Fruit fly (Drosophila melanogaster): ENCODE data around the gene CG11892.

DNA sequence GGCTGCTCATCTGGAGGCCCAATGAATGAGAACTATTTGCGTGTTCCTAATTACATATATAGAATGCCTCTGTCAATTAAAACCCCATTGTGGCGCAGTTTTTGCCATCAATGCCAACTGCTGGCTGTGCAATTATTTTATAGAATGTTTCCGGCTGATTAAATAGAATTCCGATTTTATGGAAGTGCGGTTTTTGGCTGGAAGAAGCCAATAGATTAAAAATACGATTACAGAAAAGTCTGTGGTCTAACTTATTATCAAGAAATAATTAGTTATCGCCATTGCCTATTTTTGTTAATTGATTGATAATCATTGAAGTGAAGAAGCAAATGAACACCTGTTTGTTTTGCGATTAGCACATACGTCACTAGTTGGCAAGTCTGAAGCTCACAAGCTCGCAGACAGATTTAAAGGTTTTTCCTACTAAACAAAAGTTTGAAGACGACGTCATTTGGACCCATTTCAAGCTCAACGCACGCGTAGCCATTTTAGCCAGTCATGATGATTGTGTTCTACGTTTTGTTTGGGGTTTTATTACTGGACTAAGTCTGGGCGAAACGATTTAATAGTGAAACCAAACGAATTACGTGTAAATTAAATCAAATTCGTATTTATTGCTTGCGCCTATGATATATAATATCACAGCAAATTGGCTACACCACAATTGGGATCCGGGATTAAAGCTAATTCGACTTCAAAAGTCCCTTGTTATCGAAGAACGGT lies 24.6 kb downstream of the CG11892 start:
- TF ChIP-seq EcR (GFP tag; optimal IDR thresholded peaks at IDR 0.05) (no peak), usp (GFP tag; optimal IDR thresholded peaks at IDR 0.05) (no peak), psq (optimal IDR thresholded peaks at IDR 0.05) (no peak), pan (optimal IDR thresholded peaks at IDR 0.05) (no peak), Dll (optimal IDR thresholded peaks at IDR 0.05) (no peak), CG8478 (optimal IDR thresholded peaks at IDR 0.05) (no peak)

All from whole organism.